Worm (Caenorhabditis elegans) whole organism, L2 larva: ENCODE measurements around the gene nhr-67.

ENCODE experiments used
- ama-1 ChIP-seq: fragments of 150-350 bp; optimal IDR thresholded peaks from 2 replicates; lab custom pipeline; 2018; ENCODE audit warnings: inconsistent platforms
- elt-1 ChIP-seq: fragments of 150-350 bp; optimal IDR thresholded peaks from 2 replicates; lab custom pipeline; 2014; ENCODE audit warnings: missing biosample characterization, missing genetic modification characterization
- elt-3 ChIP-seq: sonication (generic microtip); optimal IDR thresholded peaks from 2 replicates; lab custom pipeline; 2017; ENCODE audit warnings: missing biosample characterization, missing genetic modification characterization
- nhr-11 ChIP-seq: fragments of 150-350 bp; optimal IDR thresholded peaks from 2 replicates; lab custom pipeline; 2014; ENCODE audit warnings: missing biosample characterization, missing genetic modification characterization
- nhr-237 ChIP-seq: fragments of 150-350 bp; optimal IDR thresholded peaks from 2 replicates; lab custom pipeline; 2014; ENCODE audit warnings: missing biosample characterization, missing genetic modification characterization
- snpc-4 ChIP-seq: fragments of 150-350 bp; optimal IDR thresholded peaks from 2 replicates; lab custom pipeline; 2014; ENCODE audit warnings: missing biosample characterization, missing genetic modification characterization

DNA sequence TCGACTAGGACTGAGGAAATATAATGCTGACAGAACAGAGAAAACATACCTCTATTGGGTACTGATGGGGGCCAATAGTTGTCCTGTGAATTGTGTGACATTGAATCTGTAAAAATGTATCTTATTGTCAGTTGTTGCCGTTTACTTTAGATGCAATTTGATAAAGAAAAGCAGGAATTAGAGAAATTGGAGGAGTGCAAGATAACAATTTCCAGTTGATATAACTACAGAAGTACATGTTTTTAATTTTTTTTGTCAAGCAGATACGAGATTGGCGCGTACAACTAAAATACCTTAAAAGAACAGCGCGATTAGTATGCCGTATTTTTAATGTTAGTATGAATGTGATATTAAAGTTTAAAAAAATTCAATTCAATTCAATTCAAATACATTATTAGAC lies 48.5 kb downstream of the nhr-67 start, which contains the start of gene zip-6:
- TF ChIP-seq nhr-11 (tag; lab: Kevin White, UChicago) (no peak), nhr-237 (tag; lab: Kevin White, UChicago) (no peak), elt-1 (tag; lab: Kevin White, UChicago) (no peak), snpc-4 (tag; lab: Kevin White, UChicago) (no peak), elt-3 (tag; lab: Kevin White, UChicago) (no peak), ama-1 (lab: Kevin White, UChicago) (no peak)
